Worm (Caenorhabditis elegans) whole organism, L3 larva: ENCODE data around the gene mog-2.

Experiments used
- ZK546.5 ChIP-seq: sonication (generic microtip); optimal IDR thresholded peaks from 2 replicates; lab custom pipeline; 2017; ENCODE audit warnings: missing biosample characterization, missing genetic modification characterization
- aly-2 ChIP-seq: fragments of 150-350 bp; optimal IDR thresholded peaks from 2 replicates; lab custom pipeline; 2014; ENCODE audit warnings: missing biosample characterization, missing genetic modification characterization
- ceh-28 ChIP-seq: fragments of 150-350 bp; optimal IDR thresholded peaks from 2 replicates; lab custom pipeline; 2014; ENCODE audit warnings: missing biosample characterization, missing genetic modification reagents, missing genetic modification characterization
- ceh-82 ChIP-seq: fragments of 150-350 bp; optimal IDR thresholded peaks from 2 replicates; lab custom pipeline; 2014; ENCODE audit warnings: missing biosample characterization, missing genetic modification characterization
- elt-1 ChIP-seq: fragments of 150-350 bp; optimal IDR thresholded peaks from 2 replicates; lab custom pipeline; 2014; ENCODE audit warnings: missing biosample characterization, missing genetic modification characterization
- elt-3 ChIP-seq, 3 experiments: fragments of 150-350 bp in 1 of 3; sonication (generic microtip) in 2 of 3; optimal IDR thresholded peaks; 2 replicates in 2 of 3; 4 replicates in 1 of 3; lab custom pipeline; 2014 to 2017; ENCODE audit warnings: missing biosample characterization in 3 of 3, missing genetic modification characterization in 3 of 3
- eor-1 ChIP-seq, 2 experiments: fragments of 150-350 bp; optimal IDR thresholded peaks; 2 replicates each; lab custom pipeline; 2014 to 2018; ENCODE audit warnings: missing biosample characterization in 2 of 2, missing genetic modification characterization in 2 of 2
- fkh-10 ChIP-seq: sonication (generic microtip); optimal IDR thresholded peaks from 2 replicates; lab custom pipeline; 2017; ENCODE audit warnings: missing biosample characterization, missing genetic modification reagents, missing genetic modification characterization
- fkh-2 ChIP-seq: fragments of 150-350 bp; optimal IDR thresholded peaks from 2 replicates; lab custom pipeline; 2014; ENCODE audit warnings: missing biosample characterization, missing genetic modification reagents, missing genetic modification characterization
- hmg-11 ChIP-seq: sonication (generic microtip); optimal IDR thresholded peaks from 2 replicates; lab custom pipeline; 2016; ENCODE audit warnings: missing genetic modification characterization, missing compliant biosample characterization
- lin-15B ChIP-seq: fragments of 150-350 bp; optimal IDR thresholded peaks from 2 replicates; lab custom pipeline; 2014; ENCODE audit warnings: missing biosample characterization, missing genetic modification characterization
- lin-39 ChIP-seq: fragments of 150-350 bp; optimal IDR thresholded peaks from 2 replicates; lab custom pipeline; 2018; ENCODE audit warnings: missing biosample characterization, missing genetic modification reagents, missing genetic modification characterization
- lsy-12 ChIP-seq: sonication (generic microtip); optimal IDR thresholded peaks from 2 replicates; lab custom pipeline; 2016; ENCODE audit warnings: mild to moderate bottlenecking, missing genetic modification characterization, missing compliant biosample characterization
- mdl-1 ChIP-seq: fragments of 150-350 bp; optimal IDR thresholded peaks from 2 replicates; lab custom pipeline; 2014; ENCODE audit warnings: missing biosample characterization, missing genetic modification characterization
- mml-1 ChIP-seq: fragments of 150-350 bp; sonication (generic microtip); optimal IDR thresholded peaks from 3 replicates; lab custom pipeline; 2014; ENCODE audit warnings: missing biosample characterization, missing genetic modification characterization
- nfya-1 ChIP-seq: sonication (generic microtip); optimal IDR thresholded peaks from 2 replicates; lab custom pipeline; 2017; ENCODE audit warnings: missing genetic modification characterization, mild to moderate bottlenecking, missing compliant biosample characterization, antibody characterized with exemption, moderate library complexity; ENCODE audit not compliant: insufficient read depth
- nhr-11 ChIP-seq: fragments of 150-350 bp; optimal IDR thresholded peaks from 2 replicates; lab custom pipeline; 2014; ENCODE audit warnings: missing biosample characterization, missing genetic modification characterization
- nhr-12 ChIP-seq: fragments of 150-350 bp; optimal IDR thresholded peaks from 2 replicates; lab custom pipeline; 2014; ENCODE audit warnings: missing biosample characterization, missing genetic modification characterization
- nhr-23 ChIP-seq: fragments of 150-350 bp; optimal IDR thresholded peaks from 2 replicates; lab custom pipeline; 2014; ENCODE audit warnings: missing biosample characterization, missing genetic modification reagents, missing genetic modification characterization
- nhr-25 ChIP-seq: sonication (generic microtip); optimal IDR thresholded peaks from 2 replicates; lab custom pipeline; 2017; ENCODE audit warnings: missing biosample characterization, missing genetic modification characterization
- nhr-28 ChIP-seq: fragments of 150-350 bp; optimal IDR thresholded peaks from 2 replicates; lab custom pipeline; 2014; ENCODE audit warnings: missing biosample characterization, missing genetic modification characterization
- nhr-43 ChIP-seq: sonication (generic microtip); optimal IDR thresholded peaks from 2 replicates; lab custom pipeline; 2016; ENCODE audit warnings: mild to moderate bottlenecking, missing genetic modification characterization, missing compliant biosample characterization; ENCODE audit not compliant: poor library complexity, severe bottlenecking
- nhr-67 ChIP-seq: fragments of 150-350 bp; optimal IDR thresholded peaks from 2 replicates; lab custom pipeline; 2014; ENCODE audit warnings: missing biosample characterization, missing genetic modification characterization
- pha-4 ChIP-seq: fragments of 150-350 bp; optimal IDR thresholded peaks from 2 replicates; lab custom pipeline; 2014; ENCODE audit warnings: missing biosample characterization, missing genetic modification reagents, missing genetic modification characterization
- sea-2 ChIP-seq: fragments of 150-350 bp; sonication (generic microtip); optimal IDR thresholded peaks from 4 replicates; lab custom pipeline; 2014; ENCODE audit warnings: missing biosample characterization, missing genetic modification reagents, missing genetic modification characterization
- skn-1 ChIP-seq: fragments of 150-350 bp; optimal IDR thresholded peaks from 2 replicates; lab custom pipeline; 2014; ENCODE audit warnings: missing biosample characterization, missing genetic modification characterization
- snpc-4 ChIP-seq: fragments of 150-350 bp; optimal IDR thresholded peaks from 2 replicates; lab custom pipeline; 2014; ENCODE audit warnings: missing biosample characterization, missing genetic modification characterization
- unc-39 ChIP-seq: sonication (generic microtip); optimal IDR thresholded peaks from 4 replicates; lab custom pipeline; 2017; ENCODE audit warnings: missing biosample characterization, missing genetic modification characterization
- unc-62 ChIP-seq: fragments of 150-350 bp; sonication (generic microtip); optimal IDR thresholded peaks from 4 replicates; lab custom pipeline; 2014; ENCODE audit warnings: missing biosample characterization, missing genetic modification reagents, missing genetic modification characterization

mog-2 gene

ce11 chrII:4324061-4324460, at the start of gene mog-2:
TSS of gene mog-2 (plus strand) at chrII:4324361.
- TF ChIP-seq snpc-4 (tag; lab: Kevin White, UChicago) = no peak
- TF ChIP-seq mml-1 (tag; lab: Kevin White, UChicago) = no peak
- TF ChIP-seq nhr-23 (tag; lab: Kevin White, UChicago) = no peak
- no peak for TF ChIP-seq ceh-28
- no peak for TF ChIP-seq unc-62 (GFP tag; lab: Kevin White, UChicago)
- no peak for TF ChIP-seq aly-2
- TF ChIP-seq lsy-12 (tag; lab: Kevin White, UChicago) = no peak
- no peak for TF ChIP-seq lin-39 (tag; lab: Kevin White, UChicago)
- no peak for TF ChIP-seq lin-15B (tag; lab: Kevin White, UChicago)
- no peak for TF ChIP-seq fkh-2 (tag; lab: Kevin White, UChicago)
- no peak for TF ChIP-seq nhr-25 (tag; lab: Kevin White, UChicago)
- TF ChIP-seq hmg-11 (tag; lab: Kevin White, UChicago) = no peak
- no peak for TF ChIP-seq elt-1 (tag; lab: Kevin White, UChicago)

ce11 chrII:4275637-4276252, 48.4 kb upstream of the mog-2 start, which contains the start of gene npr-42:
TSS of gene npr-42 (plus strand) at chrII:4276202.
- TF ChIP-seq nhr-11 (tag; lab: Kevin White, UChicago) = no peak
- TF ChIP-seq elt-3 (tag; optimal IDR thresholded peaks at IDR 0.05; lab: Kevin White, UChicago) = no peak
- TF ChIP-seq hmg-11 (tag; lab: Kevin White, UChicago) = no peak
- no peak for TF ChIP-seq sea-2
- no peak for TF ChIP-seq nhr-12
- TF ChIP-seq nhr-67 = no peak
- no peak for TF ChIP-seq ceh-28
- no peak for TF ChIP-seq lin-39 (tag; lab: Kevin White, UChicago)
- TF ChIP-seq lsy-12 (tag; lab: Kevin White, UChicago) = no peak
- TF ChIP-seq nhr-43 (tag; lab: Kevin White, UChicago) = no peak
- TF ChIP-seq mdl-1 (tag; lab: Kevin White, UChicago) = no peak
- no peak for TF ChIP-seq fkh-10 (GFP tag; lab: Kevin White, UChicago)
- TF ChIP-seq snpc-4 (tag; lab: Kevin White, UChicago) = no peak
- no peak for TF ChIP-seq unc-39 (tag; lab: Kevin White, UChicago)

- peak; percentile 9 for TF ChIP-seq fkh-10 (GFP tag; lab: Kevin White, UChicago)
- no peak for TF ChIP-seq nhr-28 (tag; lab: Kevin White, UChicago)
These were observed 47.2 kb upstream of the mog-2 start for ce11 chrII:4276924-4277323.

- no peak for TF ChIP-seq nfya-1 (tag; lab: Kevin White, UChicago)
- TF ChIP-seq elt-1 (tag; lab: Kevin White, UChicago) = no peak
- no peak for TF ChIP-seq ceh-82 (tag; lab: Kevin White, UChicago)
- TF ChIP-seq skn-1 (tag; lab: Kevin White, UChicago) = no peak
These were observed 46.5 kb upstream of the mog-2 start for ce11 chrII:4277639-4278038.

- TF ChIP-seq snpc-4 (tag; lab: Kevin White, UChicago) (no peak), eor-1 (tag; optimal IDR thresholded peaks at IDR 0.05; lab: Kevin White, UChicago) (no peak), hmg-11 (tag; lab: Kevin White, UChicago) (no peak), fkh-2 (tag; lab: Kevin White, UChicago) (no peak), pha-4 (tag; lab: Kevin White, UChicago) (no peak), unc-39 (tag; lab: Kevin White, UChicago) (no peak), lin-39 (tag; lab: Kevin White, UChicago) (no peak)
These were observed 42.4 kb upstream of the mog-2 start, which contains the start of gene C01F1.5 for ce11 chrII:4281743-4282142. TSS of gene C01F1.5 (minus strand) at chrII:4281845.

ce11 chrII:4284305-4285193, 39.6 kb upstream of the mog-2 start:
- TF ChIP-seq ZK546.5 (tag; lab: Kevin White, UChicago) (no peak), nfya-1 (tag; lab: Kevin White, UChicago) (peak; percentile 88)
